Fruit fly (Drosophila melanogaster): ENCODE measurements around the gene Jon65Ai.

dm6 chr3L:6034916-6035315 is 19.3 kb downstream of the Jon65Ai start, which contains the start of gene yip7:
- TF ChIP-seq CTCF (optimal IDR thresholded peaks at IDR 0.05) (no peak), CG8478 (optimal IDR thresholded peaks at IDR 0.05) (no peak)

Measured in S2 (cell line).